Fruit fly (Drosophila melanogaster) whole organism, pupa: ENCODE measurements around the gene Nf-YC.

Experiments used
- CG10348 ChIP-seq: fragments of 200-800 bp; sonication (Bioruptor generic); IDR thresholded peaks from 2 replicates; pipeline ENCODE4 v1.3.6; 2022; ENCODE audit warnings: missing biosample characterization, missing genetic modification characterization
- CG13204 ChIP-seq: fragments of 200-800 bp; sonication (Bioruptor generic); optimal IDR thresholded peaks from 2 replicates; lab custom pipeline; 2018; ENCODE audit warnings: missing biosample characterization, mild to moderate bottlenecking, missing genetic modification characterization, moderate library complexity
- CG9948 ChIP-seq: fragments of 200-800 bp; sonication (Bioruptor generic); optimal IDR thresholded peaks from 2 replicates; lab custom pipeline; 2018; ENCODE audit warnings: missing biosample characterization, mild to moderate bottlenecking, missing genetic modification characterization, moderate library complexity
- D1 ChIP-seq: fragments of 200-800 bp; sonication (Bioruptor generic); optimal IDR thresholded peaks from 2 replicates; lab custom pipeline; 2018; ENCODE audit warnings: missing biosample characterization, mild to moderate bottlenecking, missing genetic modification characterization, moderate library complexity
- Pif1A ChIP-seq: fragments of 200-800 bp; sonication (Bioruptor generic); optimal IDR thresholded peaks from 3 replicates; lab custom pipeline; 2016; ENCODE audit warnings: missing biosample characterization, missing genetic modification characterization
- Pif1B ChIP-seq: fragments of 200-800 bp; sonication (Bioruptor generic); optimal IDR thresholded peaks from 3 replicates; lab custom pipeline; 2016; ENCODE audit warnings: missing biosample characterization, missing genetic modification characterization
- Snoo ChIP-seq: fragments of 200-800 bp; sonication (Bioruptor generic); optimal IDR thresholded peaks from 3 replicates; lab custom pipeline; 2017; ENCODE audit warnings: missing biosample characterization, mild to moderate bottlenecking, missing genetic modification characterization, inconsistent platforms
- gl ChIP-seq: fragments of 200-800 bp; sonication (Bioruptor generic); optimal IDR thresholded peaks from 2 replicates; lab custom pipeline; 2018; ENCODE audit warnings: missing biosample characterization, mild to moderate bottlenecking, missing genetic modification characterization

- TF ChIP-seq CG10348 (no peak), CG9948 (tag; lab: Kevin White, UChicago) (no peak), gl (tag; lab: Kevin White, UChicago) (no peak), Pif1B (no peak), D1 (tag; lab: Kevin White, UChicago) (no peak), CG13204 (GFP tag; lab: Kevin White, UChicago) (no peak), Pif1A (GFP tag; lab: Kevin White, UChicago) (no peak), Snoo (no peak)
Observed at dm6 chrX:6792891-6793290, 27.8 kb downstream of the Nf-YC start.
